Worm (Caenorhabditis elegans) whole organism, L3 larva: ENCODE measurements around the gene srlf-26.

Experiments
- R02D3.7 ChIP-seq: fragments of 150-350 bp; optimal IDR thresholded peaks from 2 replicates; lab custom pipeline; 2014; ENCODE audit warnings: missing biosample characterization, missing genetic modification characterization
- ZK546.5 ChIP-seq: sonication (generic microtip); optimal IDR thresholded peaks from 2 replicates; lab custom pipeline; 2017; ENCODE audit warnings: missing biosample characterization, missing genetic modification characterization
- ama-1 ChIP-seq: fragments of 150-350 bp; optimal IDR thresholded peaks from 2 replicates; lab custom pipeline; 2018
- ceh-82 ChIP-seq: fragments of 150-350 bp; optimal IDR thresholded peaks from 2 replicates; lab custom pipeline; 2014; ENCODE audit warnings: missing biosample characterization, missing genetic modification characterization
- elt-3 ChIP-seq, 3 experiments: fragments of 150-350 bp in 1 of 3; sonication (generic microtip) in 2 of 3; optimal IDR thresholded peaks; 2 replicates in 2 of 3; 4 replicates in 1 of 3; lab custom pipeline; 2014 to 2017; ENCODE audit warnings: missing biosample characterization in 3 of 3, missing genetic modification characterization in 3 of 3
- lin-15B ChIP-seq: fragments of 150-350 bp; optimal IDR thresholded peaks from 2 replicates; lab custom pipeline; 2014; ENCODE audit warnings: missing biosample characterization, missing genetic modification characterization
- mdl-1 ChIP-seq: fragments of 150-350 bp; optimal IDR thresholded peaks from 2 replicates; lab custom pipeline; 2014; ENCODE audit warnings: missing biosample characterization, missing genetic modification characterization
- nhr-25 ChIP-seq: sonication (generic microtip); optimal IDR thresholded peaks from 2 replicates; lab custom pipeline; 2017; ENCODE audit warnings: missing biosample characterization, missing genetic modification characterization
- nhr-28 ChIP-seq: fragments of 150-350 bp; optimal IDR thresholded peaks from 2 replicates; lab custom pipeline; 2014; ENCODE audit warnings: missing biosample characterization, missing genetic modification characterization
- nhr-77 ChIP-seq: fragments of 150-350 bp; optimal IDR thresholded peaks from 2 replicates; lab custom pipeline; 2014; ENCODE audit warnings: missing biosample characterization, missing genetic modification characterization
- pqm-1 ChIP-seq: fragments of 150-350 bp; optimal IDR thresholded peaks from 2 replicates; lab custom pipeline; 2017; ENCODE audit warnings: missing biosample characterization, missing genetic modification characterization, inconsistent platforms
- skn-1 ChIP-seq: fragments of 150-350 bp; optimal IDR thresholded peaks from 2 replicates; lab custom pipeline; 2014; ENCODE audit warnings: missing biosample characterization, missing genetic modification characterization
- snpc-4 ChIP-seq: fragments of 150-350 bp; optimal IDR thresholded peaks from 2 replicates; lab custom pipeline; 2014; ENCODE audit warnings: missing biosample characterization, missing genetic modification characterization
- ztf-4 ChIP-seq: fragments of 150-350 bp; optimal IDR thresholded peaks from 2 replicates; lab custom pipeline; 2014; ENCODE audit warnings: missing biosample characterization, missing genetic modification characterization

DNA sequence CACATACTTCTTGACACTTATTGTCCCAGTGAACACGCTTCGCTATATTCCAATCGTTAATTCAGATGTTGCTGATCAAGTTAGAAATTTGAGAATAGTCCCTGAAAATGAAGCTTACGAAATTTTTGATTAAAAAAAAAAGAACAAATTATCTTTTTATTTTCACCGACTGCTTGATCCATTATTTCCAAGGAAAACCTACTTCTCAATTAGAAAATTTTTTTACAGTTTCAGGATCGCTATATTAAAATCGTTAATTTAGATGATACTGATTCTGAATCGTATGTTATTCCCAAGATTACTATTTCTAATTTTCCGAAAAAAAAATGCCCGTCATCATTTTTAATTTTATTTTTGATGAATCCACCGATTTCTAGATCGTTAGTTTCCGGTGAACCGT lies 19.9 kb downstream of the srlf-26 start, which contains the start of gene T23G4.127:
- no peak for TF ChIP-seq ceh-82 (tag; lab: Kevin White, UChicago)
- TF ChIP-seq ZK546.5: no peak
- TF ChIP-seq ztf-4: no peak
- no peak for TF ChIP-seq nhr-25 (tag; lab: Kevin White, UChicago)
- no peak for TF ChIP-seq ama-1 (lab: Kevin White, UChicago)
- no peak for TF ChIP-seq lin-15B (tag; lab: Kevin White, UChicago)
- no peak for TF ChIP-seq nhr-77 (tag; lab: Kevin White, UChicago)
- no peak for TF ChIP-seq R02D3.7 (tag; lab: Kevin White, UChicago)
- no peak for TF ChIP-seq nhr-28 (tag; lab: Kevin White, UChicago)
- no peak for TF ChIP-seq skn-1 (tag; lab: Kevin White, UChicago)
- TF ChIP-seq mdl-1 (tag; lab: Kevin White, UChicago): no peak
- TF ChIP-seq pqm-1 (tag; lab: Kevin White, UChicago): no peak
- TF ChIP-seq elt-3 (tag; optimal IDR thresholded peaks at IDR 0.05; lab: Kevin White, UChicago): no peak
- TF ChIP-seq snpc-4 (tag; lab: Kevin White, UChicago): no peak
